Worm (Caenorhabditis elegans): ENCODE results near the gene srsx-19.

Gene srsx-19

DNA sequence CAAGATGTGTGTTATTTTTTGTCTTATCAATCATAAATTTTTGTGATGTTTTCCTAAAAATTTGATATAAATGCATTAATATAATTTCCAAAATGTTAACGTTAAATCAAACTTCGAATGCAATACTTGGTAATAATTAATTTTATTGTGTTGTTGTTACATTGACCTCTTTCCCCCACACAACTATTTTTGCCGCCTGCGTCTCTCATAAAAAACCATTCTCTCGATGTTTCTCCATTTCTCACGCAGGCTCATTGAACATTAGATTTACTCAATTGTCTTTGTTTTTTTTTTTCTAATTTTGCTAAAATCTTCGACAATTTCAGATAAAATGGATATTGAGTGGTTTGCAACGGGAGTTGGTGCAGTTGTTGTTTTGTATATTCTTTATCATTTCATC lies 18.7 kb downstream of the srsx-19 start, which contains the start of gene stdh-1:
Gene stdh-1 (plus strand): TSS at position 327 of the 400 bp plus-strand sequence.
- TF ChIP-seq cog-1 (tag; optimal IDR thresholded peaks at IDR 0.05) (peak; percentile 20), klf-2 (GFP tag; conservative IDR thresholded peaks at IDR 0.05) (no peak)

DNA sequence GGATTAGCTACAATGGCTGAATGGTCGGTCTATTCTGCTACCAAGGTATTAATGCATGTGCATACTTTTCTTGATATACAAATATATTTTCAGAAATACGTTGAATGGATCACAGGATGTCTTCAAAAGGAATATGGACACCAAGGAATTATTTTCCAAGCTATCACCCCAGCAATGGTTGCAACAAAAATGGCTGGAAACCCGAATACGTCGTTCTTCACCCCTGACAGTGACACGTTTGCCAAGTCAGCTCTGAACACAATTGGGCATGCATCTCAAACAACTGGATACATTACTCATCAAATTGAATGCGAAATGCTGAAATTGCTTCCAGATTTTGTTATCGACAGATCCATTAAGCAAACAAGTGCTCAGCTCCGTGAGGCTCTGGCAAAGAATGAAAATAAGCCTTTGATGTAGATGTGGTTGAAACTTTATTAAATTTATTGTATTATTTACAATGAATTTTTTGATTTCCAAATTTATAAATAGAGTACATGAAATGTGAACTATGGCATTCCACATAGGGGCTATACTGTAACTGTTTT lies 20.2 kb downstream of the srsx-19 start:
- no peak for TF ChIP-seq klf-2 (GFP tag; conservative IDR thresholded peaks at IDR 0.05)
- TF ChIP-seq T22C8.4 (GFP tag; IDR thresholded peaks at IDR 0.05): no peak
- no peak for TF ChIP-seq cog-1 (tag; optimal IDR thresholded peaks at IDR 0.05)
- TF ChIP-seq ref-1 (GFP tag; conservative IDR thresholded peaks at IDR 0.05): no peak
- no peak for TF ChIP-seq ztf-23 (GFP tag; IDR thresholded peaks at IDR 0.05)
- TF ChIP-seq ztf-29 (GFP tag; IDR thresholded peaks at IDR 0.05): no peak
- no peak for TF ChIP-seq tab-1 (GFP tag; IDR thresholded peaks at IDR 0.05)
- no peak for TF ChIP-seq flt-1 (GFP tag; IDR thresholded peaks at IDR 0.05)
- TF ChIP-seq med-1 (GFP tag; optimal IDR thresholded peaks at IDR 0.05; ENCODE audit: insufficient read depth): no peak

DNA sequence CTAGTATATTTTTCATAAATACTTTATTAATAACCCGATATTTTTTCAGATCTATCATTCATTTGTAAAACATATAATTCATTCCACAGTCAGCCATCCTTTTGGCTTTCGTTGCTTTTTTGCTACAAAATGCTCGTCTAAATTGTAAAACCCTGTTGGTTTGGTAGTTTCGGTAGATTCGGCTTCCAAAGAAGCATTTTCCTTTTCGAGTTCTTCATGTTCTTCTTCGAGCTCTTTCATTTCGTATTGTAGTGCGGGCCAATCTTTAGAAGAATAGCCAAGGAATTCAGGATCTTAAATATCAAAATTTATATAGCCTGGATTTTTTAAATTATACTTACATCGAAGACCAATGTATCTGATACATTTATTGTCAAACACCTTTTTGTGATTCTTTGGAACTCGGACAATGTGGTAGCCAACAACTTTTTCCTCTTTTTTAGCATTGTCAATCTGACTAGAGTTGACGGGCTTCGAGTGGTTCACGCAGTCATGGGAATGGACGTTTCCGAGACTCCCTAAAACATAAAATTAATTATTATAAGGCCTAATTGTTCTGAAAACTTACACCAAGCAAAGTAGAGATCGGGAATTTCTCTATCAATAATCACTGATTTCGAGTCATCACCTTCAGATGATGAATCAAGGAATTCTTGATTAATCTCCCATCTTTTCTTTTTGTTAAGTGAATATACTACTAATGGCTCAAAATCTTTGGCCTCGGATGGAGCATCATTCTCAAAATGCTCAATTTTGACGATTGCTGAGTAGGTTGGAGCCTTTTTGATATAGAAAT lies 20.9 kb downstream of the srsx-19 start:
- no peak for TF ChIP-seq med-1 (GFP tag; optimal IDR thresholded peaks at IDR 0.05; ENCODE audit: insufficient read depth)
- TF ChIP-seq flt-1 (GFP tag; IDR thresholded peaks at IDR 0.05): no peak
- TF ChIP-seq klf-2 (GFP tag; conservative IDR thresholded peaks at IDR 0.05): no peak
- TF ChIP-seq tab-1 (GFP tag; IDR thresholded peaks at IDR 0.05): no peak
- TF ChIP-seq cog-1 (tag; optimal IDR thresholded peaks at IDR 0.05): no peak
- TF ChIP-seq ref-1 (GFP tag; conservative IDR thresholded peaks at IDR 0.05): no peak
- TF ChIP-seq T22C8.4 (GFP tag; IDR thresholded peaks at IDR 0.05): no peak
- no peak for TF ChIP-seq ztf-23 (GFP tag; IDR thresholded peaks at IDR 0.05)
- TF ChIP-seq ztf-29 (GFP tag; IDR thresholded peaks at IDR 0.05): no peak

DNA sequence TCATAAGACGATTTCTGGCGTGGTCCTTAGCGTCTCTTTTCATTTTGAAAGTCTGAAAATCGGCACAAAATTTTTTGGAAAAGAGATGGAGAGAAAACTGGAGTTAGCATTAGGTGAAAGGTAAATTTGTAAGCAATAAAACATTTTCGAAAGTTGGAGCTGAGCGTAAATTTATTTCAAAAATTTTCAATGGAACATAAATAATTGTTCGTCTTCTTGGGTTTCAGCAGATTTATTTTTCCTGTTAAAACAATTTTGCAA lies 21.4 kb downstream of the srsx-19 start, which contains the start of gene C06B3.6:
Gene C06B3.6 (minus strand): TSS at position 52 of the 261 bp plus-strand sequence.
- TF ChIP-seq ztf-23 (GFP tag; IDR thresholded peaks at IDR 0.05) (no peak), med-1 (GFP tag; optimal IDR thresholded peaks at IDR 0.05; ENCODE audit: insufficient read depth) (no peak), T22C8.4 (GFP tag; IDR thresholded peaks at IDR 0.05) (no peak), cog-1 (tag; optimal IDR thresholded peaks at IDR 0.05) (no peak), klf-2 (GFP tag; conservative IDR thresholded peaks at IDR 0.05) (no peak), ztf-29 (GFP tag; IDR thresholded peaks at IDR 0.05) (no peak), flt-1 (GFP tag; IDR thresholded peaks at IDR 0.05) (no peak), tab-1 (GFP tag; IDR thresholded peaks at IDR 0.05) (no peak), ref-1 (GFP tag; conservative IDR thresholded peaks at IDR 0.05) (no peak)

DNA sequence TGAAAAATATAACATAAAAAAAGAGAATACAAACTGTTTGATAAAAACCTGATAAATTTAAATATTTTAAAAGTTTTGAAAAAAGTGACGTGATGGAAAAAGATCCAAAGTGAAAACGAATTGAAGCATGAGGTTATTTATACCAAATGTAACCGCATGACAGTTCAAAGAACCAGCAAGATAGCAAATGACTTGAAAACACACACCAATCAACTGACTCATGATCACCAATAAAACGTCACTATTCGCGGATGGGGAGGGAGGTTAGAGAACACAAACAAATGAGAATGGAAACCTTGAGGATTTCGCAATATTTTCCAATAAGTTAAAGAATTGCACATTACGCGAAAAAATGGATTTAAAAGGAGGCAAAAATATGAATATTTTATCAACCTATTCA lies 21.9 kb downstream of the srsx-19 start, which contains the start of gene C06B3.7:
Gene C06B3.7 (plus strand): TSS at position 287 of the 400 bp plus-strand sequence.
- TF ChIP-seq klf-2 (GFP tag; conservative IDR thresholded peaks at IDR 0.05): no peak
- TF ChIP-seq med-1 (GFP tag; optimal IDR thresholded peaks at IDR 0.05; ENCODE audit: insufficient read depth): no peak
- TF ChIP-seq cog-1 (tag; optimal IDR thresholded peaks at IDR 0.05): no peak
- no peak for TF ChIP-seq flt-1 (GFP tag; IDR thresholded peaks at IDR 0.05)
- TF ChIP-seq T22C8.4 (GFP tag; IDR thresholded peaks at IDR 0.05): no peak
- no peak for TF ChIP-seq ztf-23 (GFP tag; IDR thresholded peaks at IDR 0.05)
- TF ChIP-seq ztf-29 (GFP tag; IDR thresholded peaks at IDR 0.05): no peak
- TF ChIP-seq tab-1 (GFP tag; IDR thresholded peaks at IDR 0.05): no peak
- TF ChIP-seq ref-1 (GFP tag; conservative IDR thresholded peaks at IDR 0.05): no peak

DNA sequence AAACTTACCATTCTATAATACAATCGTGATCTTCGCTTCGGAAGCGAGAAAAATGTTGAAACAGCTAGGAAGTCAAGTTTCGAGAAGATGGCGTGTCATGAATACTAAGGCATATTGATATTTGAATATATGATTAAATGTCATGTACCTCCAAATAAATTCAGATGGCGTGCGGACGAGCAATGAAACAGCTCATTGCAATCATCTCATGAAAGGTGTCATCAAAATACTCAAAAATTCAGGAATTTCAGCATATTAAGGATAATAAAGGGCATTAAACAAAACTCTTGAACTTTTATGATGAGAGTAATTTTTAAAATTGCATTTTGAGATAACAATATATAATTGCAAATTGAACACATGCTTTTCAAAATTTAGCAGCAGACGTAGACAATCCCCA lies 27.9 kb downstream of the srsx-19 start, which contains the start of gene gcy-32:
Gene gcy-32 (minus strand): TSS at position 101 of the 400 bp plus-strand sequence.
- TF ChIP-seq ztf-23 (GFP tag; IDR thresholded peaks at IDR 0.05): no peak
- no peak for TF ChIP-seq cog-1 (tag; optimal IDR thresholded peaks at IDR 0.05)
- TF ChIP-seq flt-1 (GFP tag; IDR thresholded peaks at IDR 0.05): no peak
- no peak for TF ChIP-seq ztf-29 (GFP tag; IDR thresholded peaks at IDR 0.05)
- TF ChIP-seq T22C8.4 (GFP tag; IDR thresholded peaks at IDR 0.05): no peak
- TF ChIP-seq med-1 (GFP tag; optimal IDR thresholded peaks at IDR 0.05; ENCODE audit: insufficient read depth): no peak
- no peak for TF ChIP-seq tab-1 (GFP tag; IDR thresholded peaks at IDR 0.05)
- no peak for TF ChIP-seq klf-2 (GFP tag; conservative IDR thresholded peaks at IDR 0.05)
- TF ChIP-seq ref-1 (GFP tag; conservative IDR thresholded peaks at IDR 0.05): no peak

DNA sequence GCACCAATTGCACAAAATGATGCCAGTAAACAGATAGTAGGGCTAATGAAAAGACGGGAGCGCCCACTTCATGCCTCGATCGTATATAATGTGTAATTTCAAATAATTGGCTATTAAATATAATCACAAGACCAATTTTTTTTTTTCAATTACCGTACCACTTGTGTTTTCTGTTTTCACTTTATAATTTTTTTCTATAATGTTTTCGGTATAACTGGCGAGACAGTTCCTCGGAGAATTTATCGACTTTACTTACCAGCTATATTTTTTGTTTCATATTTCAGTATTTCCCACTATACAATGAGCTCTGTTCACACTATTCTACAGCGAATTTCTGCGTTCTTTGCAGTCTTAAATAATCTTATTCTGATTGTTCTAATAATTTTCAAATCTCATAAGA lies 28.7 kb downstream of the srsx-19 start, which contains the start of gene str-252:
Gene str-252 (plus strand): TSS at position 301 of the 400 bp plus-strand sequence.
- TF ChIP-seq med-1 (GFP tag; optimal IDR thresholded peaks at IDR 0.05; ENCODE audit: insufficient read depth) (no peak), ztf-23 (GFP tag; IDR thresholded peaks at IDR 0.05) (no peak), cog-1 (tag; optimal IDR thresholded peaks at IDR 0.05) (no peak), ztf-29 (GFP tag; IDR thresholded peaks at IDR 0.05) (no peak), tab-1 (GFP tag; IDR thresholded peaks at IDR 0.05) (no peak), ref-1 (GFP tag; conservative IDR thresholded peaks at IDR 0.05) (no peak), klf-2 (GFP tag; conservative IDR thresholded peaks at IDR 0.05) (no peak), T22C8.4 (GFP tag; IDR thresholded peaks at IDR 0.05) (no peak), flt-1 (GFP tag; IDR thresholded peaks at IDR 0.05) (no peak)

DNA sequence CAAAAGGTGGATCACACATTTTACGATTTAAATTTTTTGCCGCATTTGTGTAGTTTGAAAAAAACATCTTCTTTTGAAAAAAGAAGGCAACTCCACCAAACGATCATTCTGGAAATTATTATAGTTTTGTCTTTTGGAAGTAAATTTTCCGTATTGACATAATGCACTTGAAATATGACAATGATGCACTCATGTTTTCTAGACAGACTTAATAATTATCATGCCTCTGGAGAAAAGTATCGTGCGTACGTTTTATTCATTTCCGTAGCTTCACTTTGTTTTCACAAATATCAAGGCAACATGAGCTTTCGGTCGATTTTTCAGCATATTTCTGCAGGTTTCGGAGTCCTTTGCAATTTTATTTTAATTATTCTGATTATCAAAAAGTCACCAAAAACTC lies 30.9 kb downstream of the srsx-19 start, which contains the start of gene str-250:
Gene str-250 (plus strand): TSS at position 301 of the 400 bp plus-strand sequence.
- TF ChIP-seq tab-1 (GFP tag; IDR thresholded peaks at IDR 0.05): no peak

DNA sequence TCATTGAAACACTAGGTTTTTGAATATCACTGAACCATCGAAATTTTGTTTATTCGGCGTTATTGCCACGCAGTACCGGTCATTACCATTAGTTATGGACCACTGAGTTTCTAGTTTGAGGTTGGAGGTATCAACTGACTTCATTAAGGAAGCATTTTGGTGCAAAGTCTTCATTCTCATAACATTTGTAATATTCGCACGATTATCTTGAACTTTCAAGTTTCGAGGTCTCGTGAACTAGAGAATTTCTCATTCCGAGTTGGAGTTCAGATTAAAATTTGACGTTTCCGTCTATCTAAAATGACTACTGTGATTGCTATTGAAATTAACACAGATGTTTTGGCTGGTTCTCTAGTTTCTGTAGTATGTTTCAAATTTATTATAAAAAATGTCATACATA lies 33.3 kb downstream of the srsx-19 start, which contains the start of gene srx-42:
Gene srx-42 (plus strand): TSS at position 301 of the 400 bp plus-strand sequence.
- TF ChIP-seq ztf-23 (GFP tag; IDR thresholded peaks at IDR 0.05): no peak
- TF ChIP-seq ztf-29 (GFP tag; IDR thresholded peaks at IDR 0.05): no peak
- no peak for TF ChIP-seq tab-1 (GFP tag; IDR thresholded peaks at IDR 0.05)
- no peak for TF ChIP-seq klf-2 (GFP tag; conservative IDR thresholded peaks at IDR 0.05)
- TF ChIP-seq med-1 (GFP tag; optimal IDR thresholded peaks at IDR 0.05; ENCODE audit: insufficient read depth): no peak
- no peak for TF ChIP-seq flt-1 (GFP tag; IDR thresholded peaks at IDR 0.05)
- no peak for TF ChIP-seq cog-1 (tag; optimal IDR thresholded peaks at IDR 0.05)
- TF ChIP-seq T22C8.4 (GFP tag; IDR thresholded peaks at IDR 0.05): no peak
